Worm (Caenorhabditis elegans): ENCODE data around the gene zyx-1.

DNA sequence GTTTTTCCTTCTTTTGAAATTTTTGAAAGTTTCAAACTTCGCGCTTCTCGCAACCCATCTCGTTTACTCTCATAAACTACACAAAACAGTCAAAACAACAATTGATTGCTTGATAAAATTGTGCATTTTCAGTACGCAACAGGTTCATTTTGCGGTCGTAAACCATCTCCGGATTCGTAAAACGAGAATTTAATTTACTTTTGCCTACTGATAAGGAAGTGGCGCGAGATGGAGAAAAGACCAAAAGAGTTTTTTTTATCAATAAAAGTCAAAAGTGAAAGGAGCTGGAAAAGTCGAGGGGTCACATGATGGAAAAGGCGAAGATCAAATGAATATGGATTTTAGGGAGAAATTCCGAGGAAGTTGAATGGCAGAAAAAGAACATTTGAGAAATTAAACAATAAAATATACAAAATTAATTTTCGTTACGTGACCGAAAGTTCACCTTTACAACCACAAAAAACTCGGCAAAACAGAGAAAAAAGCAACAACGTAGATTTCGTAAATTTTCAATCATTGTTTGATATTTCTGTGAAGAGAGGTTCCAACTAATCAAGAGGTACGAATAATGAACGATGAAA is 22.2 kb downstream of the zyx-1 start, which contains the start of gene F42G4.6:
- no peak for TF ChIP-seq ama-1 (optimal IDR thresholded peaks at IDR 0.05)
- no peak for TF ChIP-seq elt-1 (tag; optimal IDR thresholded peaks at IDR 0.05)

All from whole organism, L2 larva.